Worm (Caenorhabditis elegans): ENCODE results near the gene Y55D5A.4.

DNA sequence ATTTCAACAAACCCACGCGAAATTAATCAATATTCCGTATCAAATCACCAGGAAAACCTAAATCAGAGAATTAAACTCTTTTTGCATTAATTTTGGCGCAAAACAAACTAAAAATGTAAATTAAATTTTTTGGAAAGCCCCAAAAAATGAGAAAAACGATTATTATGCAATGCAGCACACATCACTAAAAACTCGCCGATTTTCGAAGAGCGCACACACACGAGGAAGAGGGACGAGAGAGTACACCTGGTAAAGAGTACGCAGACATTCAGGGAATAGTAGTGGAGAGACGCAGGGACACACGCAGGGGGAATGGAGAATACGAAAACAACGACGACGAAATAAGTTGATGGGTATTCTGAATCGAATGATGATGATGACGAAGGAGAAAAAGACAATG is 46.1 kb upstream of the Y55D5A.4 start:
- TF ChIP-seq snpc-4 (tag; optimal IDR thresholded peaks at IDR 0.05) (peak; percentile 39), ceh-16 (tag; optimal IDR thresholded peaks at IDR 0.05) (no peak), nhr-12 (tag; optimal IDR thresholded peaks at IDR 0.05) (no peak)
